Worm (Caenorhabditis elegans): Measurements from ENCODE around the gene F58A6.1.

ce11 chrII:5112082-5112481, 30.6 kb upstream of the F58A6.1 start, which contains the start of gene F09C12.8:
- no peak for TF ChIP-seq nhr-237 (tag; optimal IDR thresholded peaks at IDR 0.05)
- TF ChIP-seq gmeb-1 (tag; optimal IDR thresholded peaks at IDR 0.05): no peak
- no peak for TF ChIP-seq R02D3.7 (tag; optimal IDR thresholded peaks at IDR 0.05)
- TF ChIP-seq ama-1 (optimal IDR thresholded peaks at IDR 0.05): no peak
- TF ChIP-seq ztf-11 (tag; optimal IDR thresholded peaks at IDR 0.05): no peak
- TF ChIP-seq lsy-2 (tag; optimal IDR thresholded peaks at IDR 0.05): no peak

All from whole organism, L2 larva.